Fruit fly (Drosophila melanogaster) whole organism, prepupa: ENCODE measurements around the gene RecQ5.

Experiments used
- CG10631 ChIP-seq: fragments of 200-800 bp; sonication (Bioruptor generic); optimal IDR thresholded peaks from 2 replicates; lab custom pipeline; 2016; ENCODE audit warnings: missing biosample characterization, missing genetic modification characterization
- CG34406 ChIP-seq: fragments of 200-800 bp; sonication (Bioruptor generic); optimal IDR thresholded peaks from 3 replicates; lab custom pipeline; 2016; ENCODE audit warnings: missing biosample characterization, missing genetic modification characterization
- CG6854 ChIP-seq: fragments of 200-800 bp; sonication (Bioruptor generic); optimal IDR thresholded peaks from 2 replicates; lab custom pipeline; 2017; ENCODE audit warnings: missing biosample characterization, mild to moderate bottlenecking, missing genetic modification characterization
- CG7368 ChIP-seq: fragments of 200-800 bp; sonication (Bioruptor generic); optimal IDR thresholded peaks from 3 replicates; lab custom pipeline; 2016; ENCODE audit warnings: missing biosample characterization, missing genetic modification characterization
- Eip93F ChIP-seq: fragments of 200-800 bp; sonication (Bioruptor generic); optimal IDR thresholded peaks from 2 replicates; lab custom pipeline; 2016; ENCODE audit warnings: missing biosample characterization, mild to moderate bottlenecking, missing genetic modification characterization
- Smox ChIP-seq: fragments of 200-800 bp; sonication (Bioruptor generic); optimal IDR thresholded peaks from 3 replicates; lab custom pipeline; 2016; ENCODE audit warnings: missing biosample characterization, missing genetic modification characterization
- fd59A ChIP-seq: fragments of 200-800 bp; sonication (Bioruptor generic); optimal IDR thresholded peaks from 2 replicates; lab custom pipeline; 2017; ENCODE audit warnings: missing biosample characterization, mild to moderate bottlenecking, missing genetic modification characterization, missing genetic modification reagents
- pdm3 ChIP-seq: fragments of 200-800 bp; sonication (Bioruptor generic); optimal IDR thresholded peaks from 3 replicates; lab custom pipeline; 2016; ENCODE audit warnings: missing biosample characterization, missing genetic modification characterization

DNA sequence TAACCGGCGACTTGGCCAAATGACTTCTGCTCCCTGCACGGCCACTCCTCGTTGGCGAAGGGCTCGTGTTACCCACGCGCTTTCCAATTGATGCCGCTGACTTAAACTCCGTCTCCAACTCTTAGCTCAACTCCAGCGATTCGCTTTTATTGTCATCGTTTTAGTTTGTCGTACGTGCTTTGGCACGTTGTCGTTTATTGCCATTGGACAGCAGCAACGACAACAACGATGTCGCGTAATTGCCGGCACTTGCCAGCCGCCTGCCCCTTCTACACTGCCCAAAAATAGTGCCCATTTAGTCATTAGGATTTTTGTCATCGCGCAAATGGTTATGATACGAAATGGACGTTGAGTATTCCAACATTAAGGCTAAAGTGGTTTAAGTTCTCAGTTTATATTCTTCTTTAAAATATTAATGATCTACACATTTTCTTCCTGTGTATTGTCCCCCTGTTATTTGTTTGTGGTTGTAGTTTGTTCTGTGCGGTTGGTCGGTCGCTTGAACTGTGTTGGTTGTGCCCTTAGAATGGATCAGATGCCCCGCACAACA is 34.0 kb upstream of the RecQ5 start:
- TF ChIP-seq CG6854 (GFP tag; lab: Kevin White, UChicago), result peak; percentile 37
- TF ChIP-seq fd59A (GFP tag; lab: Kevin White, UChicago), result peak; percentile 86
- TF ChIP-seq Smox, result peak; percentile 71
- peak; percentile 71 for TF ChIP-seq CG34406 (GFP tag; lab: Kevin White, UChicago)
- TF ChIP-seq Eip93F, result peak; percentile 30
- TF ChIP-seq CG7368 (GFP tag; lab: Kevin White, UChicago), result peak; percentile 78
- TF ChIP-seq pdm3 (GFP tag; lab: Kevin White, UChicago), result peak; percentile 89
- peak; percentile 89 for TF ChIP-seq CG10631 (GFP tag; lab: Kevin White, UChicago)
